Worm (Caenorhabditis elegans) whole organism, L1 larva: ENCODE measurements around the gene jhdm-1.

Experiments
- C04F5.9 ChIP-seq: sonication (generic microtip); optimal IDR thresholded peaks from 2 replicates; lab custom pipeline; 2016; ENCODE audit warnings: missing genetic modification characterization, missing compliant biosample characterization
- C16A3.4 ChIP-seq: fragments of 150-350 bp; optimal IDR thresholded peaks from 2 replicates; lab custom pipeline; 2014; ENCODE audit warnings: missing biosample characterization, missing genetic modification characterization
- C34B4.2 ChIP-seq: sonication (generic microtip); optimal IDR thresholded peaks from 2 replicates; lab custom pipeline; 2017; ENCODE audit warnings: mild to moderate bottlenecking, missing genetic modification characterization, missing compliant biosample characterization
- F16B12.6 ChIP-seq: fragments of 150-350 bp; optimal IDR thresholded peaks from 2 replicates; lab custom pipeline; 2014; ENCODE audit warnings: missing biosample characterization, missing genetic modification characterization
- aha-1 ChIP-seq: fragments of 150-350 bp; optimal IDR thresholded peaks from 2 replicates; lab custom pipeline; 2014; ENCODE audit warnings: missing biosample characterization, missing genetic modification characterization
- alr-1 ChIP-seq: fragments of 200-800 bp; sonication (Bioruptor generic); optimal IDR thresholded peaks from 2 replicates; lab custom pipeline; 2018; ENCODE audit warnings: borderline replicate concordance, mild to moderate bottlenecking, missing genetic modification characterization, missing compliant biosample characterization
- aly-2 ChIP-seq: fragments of 150-350 bp; optimal IDR thresholded peaks from 2 replicates; lab custom pipeline; 2014; ENCODE audit warnings: missing biosample characterization, missing genetic modification characterization
- ama-1 ChIP-seq: fragments of 150-350 bp; optimal IDR thresholded peaks from 2 replicates; lab custom pipeline; 2014
- blmp-1 ChIP-seq: fragments of 150-350 bp; optimal IDR thresholded peaks from 2 replicates; lab custom pipeline; 2014; ENCODE audit warnings: missing biosample characterization, missing genetic modification characterization
- ceh-8 ChIP-seq: fragments of 200-800 bp; sonication (Bioruptor generic); optimal IDR thresholded peaks from 2 replicates; lab custom pipeline; 2018; ENCODE audit warnings: mild to moderate bottlenecking, missing genetic modification characterization, moderate library complexity, missing compliant biosample characterization
- ceh-82 ChIP-seq, 3 experiments: fragments of 150-350 bp in 1 of 3; sonication (generic microtip) in 2 of 3; optimal IDR thresholded peaks; 2 replicates each; lab custom pipeline; 2014 to 2017; ENCODE audit warnings: missing biosample characterization in 3 of 3, missing genetic modification characterization in 3 of 3
- ces-1 ChIP-seq: fragments of 150-350 bp; optimal IDR thresholded peaks from 2 replicates; lab custom pipeline; 2014; ENCODE audit warnings: missing biosample characterization, missing genetic modification reagents, missing genetic modification characterization
- efl-1 ChIP-seq, 4 experiments: fragments of 150-350 bp; optimal IDR thresholded peaks in 3 of 4; peaks in 1 of 4; 1 replicate in 1 of 4; 2 replicates in 3 of 4; lab custom pipeline; 2014; ENCODE audit warnings: missing biosample characterization in 2 of 4, missing genetic modification characterization in 2 of 4, missing genetic modification reagents in 2 of 4
- efl-3 ChIP-seq: fragments of 200-800 bp; sonication (Bioruptor generic); optimal IDR thresholded peaks from 2 replicates; lab custom pipeline; 2018; ENCODE audit warnings: mild to moderate bottlenecking, missing genetic modification characterization, missing compliant biosample characterization
- egl-27 ChIP-seq, 2 experiments: fragments of 150-350 bp in 1 of 2; sonication (generic microtip); optimal IDR thresholded peaks; 3 replicates each; lab custom pipeline; 2017 to 2018; ENCODE audit warnings: missing biosample characterization in 2 of 2, missing genetic modification characterization in 2 of 2, missing genetic modification reagents in 2 of 2
- elt-3 ChIP-seq, 6 experiments: fragments of 150-350 bp in 1 of 6; sonication (generic microtip); optimal IDR thresholded peaks; 2 replicates each; lab custom pipeline; 2017 to 2018; ENCODE audit warnings: missing biosample characterization in 6 of 6, missing genetic modification characterization in 6 of 6, inconsistent platforms in 1 of 6
- fkh-4 ChIP-seq: sonication (generic microtip); optimal IDR thresholded peaks from 2 replicates; lab custom pipeline; 2016; ENCODE audit warnings: missing compliant biosample characterization, missing genetic modification characterization, borderline replicate concordance
- fkh-8 ChIP-seq: sonication (generic microtip); optimal IDR thresholded peaks from 2 replicates; lab custom pipeline; 2016; ENCODE audit warnings: mild to moderate bottlenecking, missing genetic modification characterization, missing compliant biosample characterization
- grh-1 ChIP-seq: fragments of 200-800 bp; sonication (Bioruptor generic); IDR thresholded peaks from 2 replicates; pipeline ENCODE4 v1.3.6; 2022; ENCODE audit warnings: missing genetic modification reagents, missing genetic modification characterization, missing compliant biosample characterization
- hpl-2 ChIP-seq: fragments of 150-350 bp; optimal IDR thresholded peaks from 2 replicates; lab custom pipeline; 2014; ENCODE audit warnings: missing biosample characterization, missing genetic modification reagents, missing genetic modification characterization
- irx-1 ChIP-seq: sonication (generic microtip); optimal IDR thresholded peaks from 2 replicates; lab custom pipeline; 2016; ENCODE audit warnings: missing genetic modification characterization, missing compliant biosample characterization
- isw-1 ChIP-seq: fragments of 200-800 bp; sonication (Bioruptor generic); IDR thresholded peaks from 2 replicates; pipeline ENCODE4 v1.3.6; 2022; ENCODE audit warnings: missing genetic modification characterization, missing compliant biosample characterization
- jun-1 ChIP-seq: fragments of 150-350 bp; optimal IDR thresholded peaks from 2 replicates; lab custom pipeline; 2014; ENCODE audit warnings: missing biosample characterization, missing genetic modification reagents, missing genetic modification characterization
- lin-13 ChIP-seq: fragments of 150-350 bp; optimal IDR thresholded peaks from 2 replicates; lab custom pipeline; 2014; ENCODE audit warnings: missing biosample characterization, missing genetic modification reagents, missing genetic modification characterization
- lin-14 ChIP-seq: fragments of 200-800 bp; sonication (Bioruptor generic); optimal IDR thresholded peaks from 2 replicates; lab custom pipeline; 2018; ENCODE audit warnings: mild to moderate bottlenecking, missing genetic modification characterization, moderate library complexity, missing compliant biosample characterization
- lin-15B ChIP-seq: fragments of 150-350 bp; sonication (generic microtip); optimal IDR thresholded peaks from 3 replicates; lab custom pipeline; 2014; ENCODE audit warnings: missing biosample characterization, missing genetic modification characterization
- lin-35 ChIP-seq, 2 experiments: fragments of 150-350 bp; optimal IDR thresholded peaks; 2 replicates each; lab custom pipeline; 2014; ENCODE audit warnings: missing biosample characterization in 2 of 2, missing genetic modification characterization in 2 of 2, missing genetic modification reagents in 2 of 2
- lir-3 ChIP-seq: sonication (generic microtip); optimal IDR thresholded peaks from 2 replicates; lab custom pipeline; 2016; ENCODE audit warnings: mild to moderate bottlenecking, missing genetic modification characterization, moderate library complexity, missing compliant biosample characterization; ENCODE audit not compliant: poor library complexity
- mab-9 ChIP-seq: fragments of 200-800 bp; sonication (Bioruptor generic); IDR thresholded peaks from 2 replicates; pipeline ENCODE4 v1.3.6; 2022; ENCODE audit warnings: missing genetic modification reagents, missing genetic modification characterization, missing compliant biosample characterization
- mdl-1 ChIP-seq, 2 experiments: fragments of 150-350 bp; optimal IDR thresholded peaks; 2 replicates each; lab custom pipeline; 2014 to 2017; ENCODE audit warnings: missing biosample characterization in 2 of 2, missing genetic modification characterization in 2 of 2, inconsistent platforms in 1 of 2
- mef-2 ChIP-seq: fragments of 150-350 bp; optimal IDR thresholded peaks from 2 replicates; lab custom pipeline; 2014; ENCODE audit warnings: missing biosample characterization, missing genetic modification characterization
- nhr-11 ChIP-seq: fragments of 150-350 bp; optimal IDR thresholded peaks from 2 replicates; lab custom pipeline; 2014; ENCODE audit warnings: missing biosample characterization, missing genetic modification characterization
- nhr-12 ChIP-seq: sonication (generic microtip); optimal IDR thresholded peaks from 2 replicates; lab custom pipeline; 2017; ENCODE audit warnings: missing biosample characterization, missing genetic modification characterization
- nhr-19 ChIP-seq: fragments of 200-800 bp; sonication (Bioruptor generic); conservative IDR thresholded peaks from 2 replicates; pipeline ENCODE4 v1.3.6; 2022; ENCODE audit warnings: missing genetic modification characterization, missing compliant biosample characterization
- nhr-76 ChIP-seq: sonication (generic microtip); optimal IDR thresholded peaks from 2 replicates; lab custom pipeline; 2017; ENCODE audit warnings: missing biosample characterization, missing genetic modification characterization
- nhr-84 ChIP-seq: sonication (generic microtip); optimal IDR thresholded peaks from 2 replicates; lab custom pipeline; 2017; ENCODE audit warnings: missing biosample characterization, missing genetic modification characterization
- pag-3 ChIP-seq: sonication (generic microtip); optimal IDR thresholded peaks from 2 replicates; lab custom pipeline; 2017; ENCODE audit warnings: missing genetic modification characterization, mild to moderate bottlenecking, missing compliant biosample characterization, antibody characterized with exemption, borderline replicate concordance; ENCODE audit not compliant: insufficient read depth
- pqm-1 ChIP-seq: sonication (generic microtip); optimal IDR thresholded peaks from 3 replicates; lab custom pipeline; 2017; ENCODE audit warnings: missing biosample characterization, missing genetic modification characterization
- rnt-1 ChIP-seq: sonication (generic microtip); optimal IDR thresholded peaks from 2 replicates; lab custom pipeline; 2016; ENCODE audit warnings: mild to moderate bottlenecking, missing genetic modification characterization, moderate library complexity, missing compliant biosample characterization
- skn-1 ChIP-seq: fragments of 150-350 bp; optimal IDR thresholded peaks from 2 replicates; lab custom pipeline; 2014; ENCODE audit warnings: missing biosample characterization, missing genetic modification characterization
- snpc-4 ChIP-seq: fragments of 150-350 bp; optimal IDR thresholded peaks from 2 replicates; lab custom pipeline; 2014; ENCODE audit warnings: missing biosample characterization, missing genetic modification characterization
- sup-37 ChIP-seq: fragments of 200-800 bp; sonication (Bioruptor generic); optimal IDR thresholded peaks from 2 replicates; lab custom pipeline; 2018; ENCODE audit warnings: mild to moderate bottlenecking, missing genetic modification characterization, missing compliant biosample characterization
- swsn-7 ChIP-seq: sonication (generic microtip); optimal IDR thresholded peaks from 2 replicates; lab custom pipeline; 2016; ENCODE audit warnings: missing genetic modification characterization, missing compliant biosample characterization
- tlp-1 ChIP-seq: fragments of 150-350 bp; optimal IDR thresholded peaks from 2 replicates; lab custom pipeline; 2014; ENCODE audit warnings: missing biosample characterization, missing genetic modification characterization
- unc-86 ChIP-seq: sonication (generic microtip); optimal IDR thresholded peaks from 2 replicates; lab custom pipeline; 2016; ENCODE audit warnings: missing genetic modification characterization, missing compliant biosample characterization
- unc-98 ChIP-seq: fragments of 200-800 bp; sonication (Bioruptor generic); IDR thresholded peaks from 2 replicates; pipeline ENCODE4 v1.3.6; 2022; ENCODE audit warnings: missing genetic modification characterization, missing compliant biosample characterization
- vab-15 ChIP-seq: sonication (generic microtip); optimal IDR thresholded peaks from 2 replicates; lab custom pipeline; 2017; ENCODE audit warnings: missing genotype, mild to moderate bottlenecking, missing genetic modification characterization, missing compliant biosample characterization
- xbp-1 ChIP-seq: sonication (generic microtip); optimal IDR thresholded peaks from 2 replicates; lab custom pipeline; 2016; ENCODE audit warnings: missing genetic modification characterization, missing compliant biosample characterization
- zag-1 ChIP-seq: fragments of 150-350 bp; optimal IDR thresholded peaks from 2 replicates; lab custom pipeline; 2014; ENCODE audit warnings: missing biosample characterization, missing genetic modification characterization

The jhdm-1 gene

DNA sequence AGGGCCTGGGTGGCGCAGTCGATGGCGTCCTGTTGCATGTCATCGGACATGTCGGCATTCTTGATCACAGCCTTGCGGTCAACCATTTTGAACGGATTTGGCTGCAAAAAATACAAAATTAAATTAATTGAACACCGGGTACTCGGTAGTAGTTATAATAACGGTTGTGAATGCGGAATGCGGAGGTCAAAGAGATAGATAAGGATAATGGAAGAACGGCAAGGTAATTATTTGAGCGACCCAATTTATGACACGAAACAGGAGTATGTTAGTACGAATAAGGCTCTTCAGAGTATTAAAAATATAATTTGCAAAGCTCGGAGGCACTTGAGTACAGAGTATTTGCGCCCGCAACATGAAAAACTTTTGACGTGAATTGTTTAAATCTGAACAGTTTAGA is 9.4 kb downstream of the jhdm-1 start, which contains the start of gene dlc-1:
TSS of gene dlc-1 (minus strand) at position 101 of the 400 bp plus-strand sequence.
- no peak for TF ChIP-seq efl-1 (optimal IDR thresholded peaks at IDR 0.05; lab: Kevin White, UChicago)
- TF ChIP-seq efl-1 (GFP tag; optimal IDR thresholded peaks at IDR 0.05 in 1 of 2; lab: Kevin White, UChicago), result peak in 1 of 2 experiments; percentile 57
- TF ChIP-seq ceh-82 (tag; optimal IDR thresholded peaks at IDR 0.05; lab: Kevin White, UChicago), result no peak

DNA sequence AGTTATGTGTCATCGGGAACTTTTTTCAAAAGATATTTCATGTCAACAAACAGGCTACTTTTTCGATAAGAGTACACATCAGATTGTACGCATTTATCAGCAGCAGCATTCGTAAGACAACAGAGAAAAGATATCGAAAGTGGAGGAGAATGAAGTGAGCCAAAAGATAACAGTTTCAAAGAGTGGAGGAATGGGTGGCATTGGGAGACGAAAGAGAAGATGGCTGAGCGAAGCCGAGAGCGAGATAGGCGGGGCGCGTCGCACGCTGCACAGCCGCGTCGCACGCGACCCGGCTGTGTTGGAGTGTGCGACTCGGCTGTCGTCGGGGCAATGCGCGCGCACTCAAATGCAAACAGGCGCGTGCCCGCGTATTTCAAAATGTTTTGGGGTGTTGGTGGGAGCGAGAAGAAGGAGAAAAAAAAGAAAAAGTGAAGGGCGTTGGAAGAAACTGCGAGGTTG is 9.9 kb downstream of the jhdm-1 start:
- TF ChIP-seq C34B4.2 (tag; lab: Kevin White, UChicago), result peak; percentile 11
- TF ChIP-seq lin-14, result peak; percentile 95
- peak; percentile 49 for TF ChIP-seq snpc-4
- peak; percentile 73 for TF ChIP-seq mef-2 (tag; lab: Kevin White, UChicago)
- TF ChIP-seq tlp-1 (tag; lab: Kevin White, UChicago), result no peak
- TF ChIP-seq blmp-1 (tag; lab: Kevin White, UChicago), result peak; percentile 82
- TF ChIP-seq zag-1 (tag; lab: Kevin White, UChicago), result no peak
- peak; percentile 22 to 89 for TF ChIP-seq mdl-1 (tag; optimal IDR thresholded peaks at IDR 0.05; lab: Kevin White, UChicago)
- peak; percentile 91 for TF ChIP-seq swsn-7 (tag; lab: Kevin White, UChicago)
- peak in 2 of 6 experiments; percentile 21 to 53 for TF ChIP-seq elt-3 (tag; optimal IDR thresholded peaks at IDR 0.05; lab: Kevin White, UChicago)
- TF ChIP-seq efl-3 (GFP tag; lab: Kevin White, UChicago), result peak; percentile 1
- TF ChIP-seq aha-1, result peak; percentile 3
- peak; percentile 85 for TF ChIP-seq lin-13 (GFP tag; lab: Kevin White, UChicago)
- TF ChIP-seq mab-9 (GFP tag; lab: Robert Waterston, UW), result peak; percentile 71
- TF ChIP-seq lin-35 (GFP tag; optimal IDR thresholded peaks at IDR 0.05; lab: Kevin White, UChicago), result peak; percentile 79 to 83
- TF ChIP-seq lir-3 (tag; lab: Kevin White, UChicago), result no peak
- TF ChIP-seq isw-1 (GFP tag; lab: Robert Waterston, UW), result peak; percentile 74
- no peak for TF ChIP-seq nhr-12 (tag; lab: Kevin White, UChicago)
- no peak for TF ChIP-seq nhr-11 (tag; lab: Kevin White, UChicago)
- peak; percentile 42; the same call in 1 of the 2 replicates for TF ChIP-seq unc-98 (GFP tag; lab: Robert Waterston, UW)
- TF ChIP-seq C04F5.9, result peak; percentile 11
- TF ChIP-seq fkh-8, result peak; percentile 88
- peak; percentile 62 for TF ChIP-seq ceh-8 (GFP tag; lab: Kevin White, UChicago)
- peak; percentile 61 to 83 for TF ChIP-seq efl-1 (optimal IDR thresholded peaks at IDR 0.05; lab: Kevin White, UChicago)
- peak; percentile 80 to 98 for TF ChIP-seq efl-1 (GFP tag; optimal IDR thresholded peaks at IDR 0.05 in 1 of 2; lab: Kevin White, UChicago)
- peak; percentile 78 for TF ChIP-seq C16A3.4 (tag; lab: Kevin White, UChicago)
- no peak for TF ChIP-seq ama-1 (lab: Kevin White, UChicago)
- no peak for TF ChIP-seq ces-1 (GFP tag; lab: Kevin White, UChicago)
- TF ChIP-seq sup-37, result peak; percentile 84
- no peak for TF ChIP-seq egl-27 (tag; optimal IDR thresholded peaks at IDR 0.05; lab: Kevin White, UChicago)
- no peak for TF ChIP-seq vab-15
- TF ChIP-seq irx-1 (tag; lab: Kevin White, UChicago), result peak; percentile 64
- no peak for TF ChIP-seq nhr-76
- no peak for TF ChIP-seq alr-1 (tag; lab: Kevin White, UChicago)
- TF ChIP-seq lin-15B, result peak; percentile 69
- peak; percentile 86 for TF ChIP-seq skn-1 (tag; lab: Kevin White, UChicago)
- TF ChIP-seq grh-1 (GFP tag; lab: Robert Waterston, UW), result peak; percentile 58
- peak; percentile 78 to 92 (median 83) for TF ChIP-seq ceh-82 (tag; optimal IDR thresholded peaks at IDR 0.05; lab: Kevin White, UChicago)
- peak; percentile 15 for TF ChIP-seq fkh-4 (tag; lab: Kevin White, UChicago)
- peak; percentile 82 for TF ChIP-seq xbp-1 (tag; lab: Kevin White, UChicago)
- TF ChIP-seq nhr-19 (GFP tag; lab: Robert Waterston, UW), result peak; percentile 91
- TF ChIP-seq aly-2 (tag; lab: Kevin White, UChicago), result no peak
- peak; percentile 82 for TF ChIP-seq rnt-1 (tag; lab: Kevin White, UChicago)
- TF ChIP-seq hpl-2 (GFP tag; lab: Kevin White, UChicago), result no peak
- peak; percentile 64 for TF ChIP-seq unc-86 (tag; lab: Kevin White, UChicago)
- peak; percentile 63 for TF ChIP-seq F16B12.6 (tag; lab: Kevin White, UChicago)
- TF ChIP-seq nhr-84 (tag; lab: Kevin White, UChicago), result no peak
- peak; percentile 89 for TF ChIP-seq jun-1 (tag; lab: Kevin White, UChicago)
- no peak for TF ChIP-seq pag-3 (tag; lab: Kevin White, UChicago)
- TF ChIP-seq pqm-1 (tag; lab: Kevin White, UChicago), result peak; percentile 86
